Fruit fly (Drosophila melanogaster) whole organism, embryonic: Measurements from ENCODE around the gene Cdk5alpha.

Experiments used
- Adf1 ChIP-seq: fragments of 200-800 bp; sonication (Bioruptor generic); IDR thresholded peaks from 2 replicates; pipeline ENCODE4 v1.3.6; 2022; ENCODE audit warnings: missing biosample characterization, missing genetic modification characterization
- Aef1 ChIP-seq: fragments of 200-800 bp; sonication (Bioruptor generic); IDR thresholded peaks from 3 replicates; pipeline ENCODE4 v1.3.6; 2022; ENCODE audit warnings: missing biosample characterization, missing genetic modification characterization
- Asciz ChIP-seq: fragments of 200-800 bp; sonication (Bioruptor generic); optimal IDR thresholded peaks from 2 replicates; lab custom pipeline; 2017; ENCODE audit warnings: missing biosample characterization, mild to moderate bottlenecking, missing genetic modification characterization, missing genetic modification reagents
- Atf3 ChIP-seq: fragments of 200-800 bp; sonication (Bioruptor generic); optimal IDR thresholded peaks from 3 replicates; lab custom pipeline; 2016; ENCODE audit warnings: missing biosample characterization, missing genetic modification characterization
- BtbVII ChIP-seq: fragments of 200-800 bp; sonication (Bioruptor generic); optimal IDR thresholded peaks from 3 replicates; lab custom pipeline; 2017; ENCODE audit warnings: missing biosample characterization, mild to moderate bottlenecking, missing genetic modification characterization
- CG10274 ChIP-seq: fragments of 200-800 bp; sonication (Bioruptor generic); optimal IDR thresholded peaks from 3 replicates; lab custom pipeline; 2017; ENCODE audit warnings: missing biosample characterization, mild to moderate bottlenecking, missing genetic modification characterization
- CG12236 ChIP-seq: fragments of 200-800 bp; sonication (Bioruptor generic); optimal IDR thresholded peaks from 2 replicates; lab custom pipeline; 2016; ENCODE audit warnings: missing biosample characterization, missing genetic modification characterization
- CG13287 ChIP-seq: fragments of 200-800 bp; sonication (Bioruptor generic); IDR thresholded peaks from 2 replicates; pipeline ENCODE4 v1.3.6; 2022; ENCODE audit warnings: missing biosample characterization, missing genetic modification characterization; ENCODE audit not compliant: partially characterized antibody
- CG1603 ChIP-seq: fragments of 200-800 bp; sonication (Bioruptor generic); optimal IDR thresholded peaks from 2 replicates; lab custom pipeline; 2019; ENCODE audit warnings: missing biosample characterization, mild to moderate bottlenecking, missing genetic modification characterization, moderate library complexity
- CG16863 ChIP-seq: fragments of 200-800 bp; sonication (Bioruptor generic); optimal IDR thresholded peaks from 3 replicates; lab custom pipeline; 2016; ENCODE audit warnings: missing biosample characterization, missing genetic modification characterization
- CG17612 ChIP-seq: fragments of 200-800 bp; sonication (Bioruptor generic); IDR thresholded peaks from 2 replicates; pipeline ENCODE4 v1.3.6; 2022; ENCODE audit warnings: missing biosample characterization, missing genetic modification characterization
- CG18619 ChIP-seq: fragments of 200-800 bp; sonication (Bioruptor generic); optimal IDR thresholded peaks from 3 replicates; lab custom pipeline; 2017; ENCODE audit warnings: missing biosample characterization, mild to moderate bottlenecking, missing genetic modification characterization
- CG18764 ChIP-seq: fragments of 200-800 bp; sonication (Bioruptor generic); optimal IDR thresholded peaks from 3 replicates; lab custom pipeline; 2016; ENCODE audit warnings: missing biosample characterization, missing genetic modification characterization
- CG2199 ChIP-seq: fragments of 200-800 bp; sonication (Bioruptor generic); IDR thresholded peaks from 3 replicates; pipeline ENCODE4 v1.3.6; 2022; ENCODE audit warnings: missing biosample characterization, missing genetic modification characterization
- CG2202 ChIP-seq: fragments of 200-800 bp; sonication (Bioruptor generic); optimal IDR thresholded peaks from 2 replicates; lab custom pipeline; 2018; ENCODE audit warnings: missing biosample characterization, mild to moderate bottlenecking, missing genetic modification characterization
- CG2889 ChIP-seq: fragments of 200-800 bp; sonication (Bioruptor generic); IDR thresholded peaks from 3 replicates; pipeline ENCODE4 v1.3.6; 2022; ENCODE audit warnings: missing biosample characterization, missing genetic modification characterization
- CG34224 ChIP-seq: fragments of 200-800 bp; sonication (Bioruptor generic); IDR thresholded peaks from 3 replicates; pipeline ENCODE4 v1.3.6; 2022; ENCODE audit warnings: missing biosample characterization, missing genetic modification characterization; ENCODE audit not compliant: partially characterized antibody
- CG5953 ChIP-seq: fragments of 200-800 bp; sonication (Bioruptor generic); IDR thresholded peaks from 2 replicates; pipeline ENCODE4 v1.3.6; 2022; ENCODE audit warnings: missing biosample characterization, missing genetic modification characterization
- CG7786 ChIP-seq: fragments of 200-800 bp; sonication (Bioruptor generic); optimal IDR thresholded peaks from 2 replicates; lab custom pipeline; 2016; ENCODE audit warnings: missing biosample characterization, missing genetic modification characterization
- CG7839 ChIP-seq: fragments of 200-800 bp; sonication (Bioruptor generic); optimal IDR thresholded peaks from 3 replicates; lab custom pipeline; 2018; ENCODE audit warnings: missing biosample characterization, mild to moderate bottlenecking, missing genetic modification characterization, moderate library complexity
- CG8290 ChIP-seq, 3 experiments: fragments of 200-800 bp; sonication (Bioruptor generic); optimal IDR thresholded peaks; 2 replicates each; lab custom pipeline; 2016 to 2019; ENCODE audit warnings: missing biosample characterization in 3 of 3, missing genetic modification characterization in 3 of 3, mild to moderate bottlenecking in 2 of 3, moderate library complexity in 1 of 3
- CG8359 ChIP-seq: fragments of 200-800 bp; sonication (Bioruptor generic); optimal IDR thresholded peaks from 2 replicates; lab custom pipeline; 2017; ENCODE audit warnings: missing biosample characterization, mild to moderate bottlenecking, missing genetic modification characterization, borderline replicate concordance
- CG8765 ChIP-seq: fragments of 200-800 bp; sonication (Bioruptor generic); IDR thresholded peaks from 2 replicates; pipeline ENCODE4 v1.3.6; 2022; ENCODE audit warnings: missing biosample characterization, missing genetic modification characterization
- CG9932 ChIP-seq: fragments of 200-800 bp; sonication (Bioruptor generic); IDR thresholded peaks from 2 replicates; pipeline ENCODE4 v1.3.6; 2022; ENCODE audit warnings: missing biosample characterization, missing genetic modification characterization
- CHES-1-like ChIP-seq: fragments of 200-800 bp; sonication (Bioruptor generic); optimal IDR thresholded peaks from 2 replicates; lab custom pipeline; 2016; ENCODE audit warnings: missing biosample characterization, missing genetic modification characterization
- CkIIα-i1 ChIP-seq: fragments of 200-800 bp; sonication (Bioruptor generic); IDR thresholded peaks from 2 replicates; pipeline ENCODE4 v1.3.6; 2022; ENCODE audit warnings: missing biosample characterization, missing genetic modification characterization
- CrebB ChIP-seq: fragments of 200-800 bp; sonication (Bioruptor generic); optimal IDR thresholded peaks from 3 replicates; lab custom pipeline; 2018; ENCODE audit warnings: missing biosample characterization, mild to moderate bottlenecking, missing genetic modification characterization
- D ChIP-seq, 2 experiments: fragments of 200-800 bp in 1 of 2; fragments of >200 bp in 1 of 2; sonication (Bioruptor generic) in 1 of 2; optimal IDR thresholded peaks; 2 replicates in 1 of 2; 3 replicates in 1 of 2; lab custom pipeline; 2017; ENCODE audit warnings: mild to moderate bottlenecking in 1 of 2, missing biosample characterization in 1 of 2, missing genetic modification characterization in 1 of 2, missing genetic modification reagents in 1 of 2
- Doc2 ChIP-seq: fragments of 200-800 bp; sonication (Bioruptor generic); IDR thresholded peaks from 2 replicates; pipeline ENCODE4 v1.3.6; 2022; ENCODE audit warnings: missing biosample characterization, missing genetic modification characterization
- H2.0 ChIP-seq: fragments of 200-800 bp; sonication (Bioruptor generic); IDR thresholded peaks from 2 replicates; pipeline ENCODE4 v1.3.6; 2022; ENCODE audit warnings: missing biosample characterization, missing genetic modification characterization
- HmgZ ChIP-seq: fragments of 200-800 bp; sonication (Bioruptor generic); optimal IDR thresholded peaks from 2 replicates; lab custom pipeline; 2018; ENCODE audit warnings: missing biosample characterization, mild to moderate bottlenecking, missing genetic modification characterization
- Hr39 ChIP-seq: fragments of >200 bp; optimal IDR thresholded peaks from 2 replicates; lab custom pipeline; 2017
- Lhr ChIP-seq: fragments of 200-800 bp; sonication (Bioruptor generic); optimal IDR thresholded peaks from 3 replicates; lab custom pipeline; 2017; ENCODE audit warnings: mild to moderate bottlenecking, missing biosample characterization, missing genetic modification reagents, missing genetic modification characterization
- Oaz ChIP-seq: fragments of 200-800 bp; sonication (Bioruptor generic); IDR thresholded peaks from 2 replicates; pipeline ENCODE4 v1.3.6; 2022; ENCODE audit warnings: missing biosample characterization, missing genetic modification characterization
- Rfx ChIP-seq: fragments of 200-800 bp; sonication (Bioruptor generic); IDR thresholded peaks from 2 replicates; pipeline ENCODE4 v1.3.6; 2022; ENCODE audit warnings: missing biosample characterization, missing genetic modification characterization
- Xrp1 ChIP-seq: fragments of 200-800 bp; sonication (Bioruptor generic); IDR thresholded peaks from 2 replicates; pipeline ENCODE4 v1.3.6; 2022; ENCODE audit warnings: missing biosample characterization, missing genetic modification characterization
- aop ChIP-seq: fragments of 200-800 bp; sonication (Bioruptor generic); IDR thresholded peaks from 2 replicates; pipeline ENCODE4 v1.3.6; 2022; ENCODE audit warnings: missing biosample characterization, missing genetic modification characterization
- btn ChIP-seq: fragments of 200-800 bp; sonication (Bioruptor generic); optimal IDR thresholded peaks from 2 replicates; lab custom pipeline; 2016; ENCODE audit warnings: missing biosample characterization, missing genetic modification characterization
- cad ChIP-seq: fragments of >200 bp; optimal IDR thresholded peaks from 2 replicates; lab custom pipeline; 2017; ENCODE audit warnings: missing biosample characterization, missing genetic modification characterization
- dan ChIP-seq: fragments of 200-800 bp; sonication (Bioruptor generic); IDR thresholded peaks from 2 replicates; pipeline ENCODE4 v1.3.6; 2022; ENCODE audit warnings: missing biosample characterization, missing genetic modification characterization
- esg ChIP-seq: fragments of 200-800 bp; sonication (Bioruptor generic); conservative IDR thresholded peaks from 2 replicates; pipeline ENCODE4 v1.3.6; 2022; ENCODE audit warnings: missing biosample characterization, missing genetic modification characterization
- exex ChIP-seq: fragments of 200-800 bp; sonication (Bioruptor generic); optimal IDR thresholded peaks from 4 replicates; lab custom pipeline; 2018; ENCODE audit warnings: missing biosample characterization, mild to moderate bottlenecking, missing genetic modification characterization, moderate library complexity
- nerfin-2 ChIP-seq: fragments of 200-800 bp; sonication (Bioruptor generic); IDR thresholded peaks from 2 replicates; pipeline ENCODE4 v1.3.6; 2022; ENCODE audit warnings: missing biosample characterization, missing genetic modification characterization; ENCODE audit not compliant: partially characterized antibody
- onecut ChIP-seq: fragments of 200-800 bp; sonication (Bioruptor generic); IDR thresholded peaks from 2 replicates; pipeline ENCODE4 v1.3.6; 2022; ENCODE audit warnings: missing biosample characterization, missing genetic modification characterization
- peb ChIP-seq: fragments of 200-800 bp; sonication (Bioruptor generic); IDR thresholded peaks from 2 replicates; pipeline ENCODE4 v1.3.6; 2022; ENCODE audit warnings: missing biosample characterization, missing genetic modification characterization
- ranshi ChIP-seq: fragments of 200-800 bp; sonication (Bioruptor generic); IDR thresholded peaks from 2 replicates; pipeline ENCODE4 v1.3.6; 2022; ENCODE audit warnings: missing biosample characterization, missing genetic modification characterization
- rib ChIP-seq: fragments of 200-800 bp; sonication (Bioruptor generic); IDR thresholded peaks from 2 replicates; pipeline ENCODE4 v1.3.6; 2022; ENCODE audit warnings: missing biosample characterization, missing genetic modification characterization
- row ChIP-seq: fragments of 200-800 bp; sonication (Bioruptor generic); IDR thresholded peaks from 3 replicates; pipeline ENCODE4 v1.3.6; 2022; ENCODE audit warnings: missing biosample characterization, missing genetic modification characterization
- tap ChIP-seq: fragments of 200-800 bp; optimal IDR thresholded peaks from 3 replicates; lab custom pipeline; 2019; ENCODE audit warnings: missing biosample characterization, mild to moderate bottlenecking, missing genetic modification characterization, moderate library complexity
- tgo ChIP-seq: fragments of 200-800 bp; sonication (Bioruptor generic); IDR thresholded peaks from 3 replicates; pipeline ENCODE4 v1.3.6; 2022; ENCODE audit warnings: missing biosample characterization, missing genetic modification characterization
- vvl ChIP-seq: fragments of 200-800 bp; sonication (Bioruptor generic); IDR thresholded peaks from 2 replicates; pipeline ENCODE4 v1.3.6; 2022; ENCODE audit warnings: missing biosample characterization, missing genetic modification characterization
- zen ChIP-seq: fragments of 200-800 bp; sonication (Bioruptor generic); optimal IDR thresholded peaks from 3 replicates; lab custom pipeline; 2018; ENCODE audit warnings: missing biosample characterization, mild to moderate bottlenecking, missing genetic modification characterization, moderate library complexity

Gene Cdk5alpha

DNA sequence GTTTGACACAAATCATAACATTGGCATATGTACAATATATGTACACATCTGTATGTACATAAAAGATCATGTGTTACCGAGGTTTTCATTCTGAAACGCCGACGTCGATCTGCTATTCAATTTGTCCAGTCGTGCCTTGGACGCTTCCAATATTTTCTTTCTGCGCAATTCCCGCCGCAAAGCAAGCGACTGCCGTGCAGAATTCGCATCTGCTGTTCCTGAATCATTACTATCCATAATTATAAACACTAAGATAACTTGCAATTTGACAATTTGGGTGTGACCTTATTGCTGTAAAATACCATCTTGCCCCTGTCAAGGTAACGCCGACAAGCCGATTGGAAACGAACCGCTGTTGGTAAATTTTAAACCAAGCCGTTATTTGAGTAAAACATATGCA is 1.1 kb upstream of the Cdk5alpha start (continued):
- no peak for TF ChIP-seq CG8359 (GFP tag; lab: Kevin White, UChicago)
- TF ChIP-seq Lhr, result no peak
- TF ChIP-seq CG17612, result no peak
- no peak for TF ChIP-seq Aef1
- TF ChIP-seq CG16863 (GFP tag; lab: Kevin White, UChicago), result no peak
- no peak for TF ChIP-seq CG8290 (GFP tag; optimal IDR thresholded peaks at IDR 0.05; lab: Kevin White, UChicago)
- TF ChIP-seq CG8290 (tag; optimal IDR thresholded peaks at IDR 0.05; lab: Kevin White, UChicago), result peak in 1 of 2 experiments; percentile 4
- TF ChIP-seq CG10274 (GFP tag; lab: Kevin White, UChicago), result no peak
- TF ChIP-seq tgo (GFP tag; lab: Robert Waterston, UW), result no peak
- TF ChIP-seq CG12236 (GFP tag; lab: Kevin White, UChicago), result no peak
- TF ChIP-seq Atf3 (GFP tag; lab: Kevin White, UChicago), result no peak
- no peak for TF ChIP-seq CG7839 (tag; lab: Kevin White, UChicago)
- no peak for TF ChIP-seq Xrp1 (GFP tag; lab: Robert Waterston, UW)
- no peak for TF ChIP-seq CkIIα-i1
- TF ChIP-seq CHES-1-like (GFP tag; lab: Kevin White, UChicago), result no peak
- TF ChIP-seq CG34224 (GFP tag; lab: Robert Waterston, UW), result 0 out of 3 replicates have a peak, but pooled peaks have one; percentile 12
- TF ChIP-seq HmgZ, result no peak
- TF ChIP-seq CG1603 (tag; lab: Kevin White, UChicago), result peak; percentile 99
- TF ChIP-seq esg (GFP tag; lab: Robert Waterston, UW), result no peak
- TF ChIP-seq row (GFP tag; lab: Robert Waterston, UW), result peak; percentile 46; the same call in 1 of the 3 replicates
- TF ChIP-seq exex, result peak; percentile 23
- no peak for TF ChIP-seq BtbVII (GFP tag; lab: Kevin White, UChicago)
- no peak for TF ChIP-seq H2.0 (GFP tag; lab: Robert Waterston, UW)
- TF ChIP-seq CrebB (tag; lab: Kevin White, UChicago), result no peak
- TF ChIP-seq zen (tag; lab: Kevin White, UChicago), result peak; percentile 26
- no peak for TF ChIP-seq vvl (GFP tag; lab: Robert Waterston, UW)
- no peak for TF ChIP-seq tap
- no peak for TF ChIP-seq onecut (GFP tag; lab: Robert Waterston, UW)
- no peak for TF ChIP-seq peb (GFP tag; lab: Robert Waterston, UW)
- TF ChIP-seq Adf1 (GFP tag; lab: Robert Waterston, UW), result no peak
- no peak for TF ChIP-seq CG2199 (GFP tag; lab: Robert Waterston, UW)
- no peak for TF ChIP-seq CG7786
- TF ChIP-seq CG9932, result no peak
- TF ChIP-seq CG2889 (GFP tag; lab: Robert Waterston, UW), result no peak
- no peak for TF ChIP-seq CG5953 (GFP tag; lab: Robert Waterston, UW)
- TF ChIP-seq CG13287 (GFP tag; lab: Robert Waterston, UW), result peak; percentile 42; the same call in 1 of the 2 replicates
- TF ChIP-seq btn (GFP tag; lab: Kevin White, UChicago), result no peak
- no peak for TF ChIP-seq Hr39 (lab: Kevin White, UChicago)
- TF ChIP-seq dan (GFP tag; lab: Robert Waterston, UW), result no peak
- TF ChIP-seq cad (GFP tag; lab: Kevin White, UChicago), result no peak
- no peak for TF ChIP-seq Asciz (GFP tag; lab: Kevin White, UChicago)
- TF ChIP-seq rib (GFP tag; lab: Robert Waterston, UW), result no peak
- TF ChIP-seq nerfin-2 (GFP tag; lab: Robert Waterston, UW), result no peak
- TF ChIP-seq ranshi (GFP tag; lab: Robert Waterston, UW), result no peak
- TF ChIP-seq D (optimal IDR thresholded peaks at IDR 0.05; lab: Kevin White, UChicago), result no peak
- no peak for TF ChIP-seq D (GFP tag; optimal IDR thresholded peaks at IDR 0.05; lab: Kevin White, UChicago)
- no peak for TF ChIP-seq Oaz (GFP tag; lab: Robert Waterston, UW)
- TF ChIP-seq Rfx (GFP tag; lab: Robert Waterston, UW), result no peak
- no peak for TF ChIP-seq CG18764 (GFP tag; lab: Kevin White, UChicago)
- TF ChIP-seq Doc2, result no peak
- TF ChIP-seq CG8765 (GFP tag; lab: Robert Waterston, UW), result no peak
- TF ChIP-seq CG18619, result no peak
- no peak for TF ChIP-seq CG2202
- TF ChIP-seq aop (GFP tag; lab: Robert Waterston, UW), result no peak
